Fruit fly (Drosophila melanogaster): Measurements from ENCODE around the gene Stt3A.
A peak's percentile ranks its signal among the peaks of the same experiment; 100 is the strongest.

Gene Stt3A

dm6 chrX:21042638-21043513, 10.9 kb downstream of the Stt3A start (continued):
- TF ChIP-seq CG11456 (GFP tag; IDR thresholded peaks at IDR 0.05) (peak; percentile 80), ro (GFP tag; IDR thresholded peaks at IDR 0.05) (peak; percentile 62), CG11504 (tag; optimal IDR thresholded peaks at IDR 0.05) (peak; percentile 92), cwo (GFP tag; optimal IDR thresholded peaks at IDR 0.05) (peak; percentile 86), zf30C (GFP tag; optimal IDR thresholded peaks at IDR 0.05) (no peak), Dad (GFP tag; optimal IDR thresholded peaks at IDR 0.05) (peak; percentile 26), slou (GFP tag; optimal IDR thresholded peaks at IDR 0.05) (peak; percentile 15), CG17912 (GFP tag; optimal IDR thresholded peaks at IDR 0.05) (no peak), ab (GFP tag; optimal IDR thresholded peaks at IDR 0.05) (no peak), lilli (GFP tag; optimal IDR thresholded peaks at IDR 0.05) (peak; percentile 55), row (GFP tag; IDR thresholded peaks at IDR 0.05) (peak; percentile 97), Hmx (GFP tag; optimal IDR thresholded peaks at IDR 0.05) (no peak), CG8359 (GFP tag; optimal IDR thresholded peaks at IDR 0.05; ENCODE audit: borderline replicate concordance) (peak; percentile 63), fd96Cb (tag; optimal IDR thresholded peaks at IDR 0.05) (peak; percentile 89), ERR (GFP tag; optimal IDR thresholded peaks at IDR 0.05) (no peak), CG4730 (GFP tag; IDR thresholded peaks at IDR 0.05) (peak; percentile 77; the same call in 1 of the 2 replicates), CG6654 (GFP tag; optimal IDR thresholded peaks at IDR 0.05) (peak; percentile 67), CG8290 (GFP tag; optimal IDR thresholded peaks at IDR 0.05) (peak; percentile 56), CG8290 (tag; optimal IDR thresholded peaks at IDR 0.05) (peak; percentile 3 to 11), CG17802 (tag; optimal IDR thresholded peaks at IDR 0.05) (peak; percentile 54), CG10274 (GFP tag; optimal IDR thresholded peaks at IDR 0.05) (peak; percentile 60), CG1529 (GFP tag; optimal IDR thresholded peaks at IDR 0.05) (peak; percentile 76), Pdp1 (GFP tag; optimal IDR thresholded peaks at IDR 0.05) (peak in 1 of 2 experiments; percentile 28), Sry-δ (GFP tag; optimal IDR thresholded peaks at IDR 0.05) (no peak), sob (GFP tag; IDR thresholded peaks at IDR 0.05) (peak; percentile 91), CG8944 (GFP tag; optimal IDR thresholded peaks at IDR 0.05) (no peak), Hr39 (optimal IDR thresholded peaks at IDR 0.05) (no peak), cg (GFP tag; optimal IDR thresholded peaks at IDR 0.05) (no peak), phol (tag; optimal IDR thresholded peaks at IDR 0.05) (peak; percentile 90), Poxn (GFP tag; IDR thresholded peaks at IDR 0.05) (peak; percentile 45; the same call in 1 of the 2 replicates), Xrp1 (GFP tag; IDR thresholded peaks at IDR 0.05) (peak; percentile 93), CG13296 (GFP tag; optimal IDR thresholded peaks at IDR 0.05) (peak; percentile 92), CG34224 (GFP tag; IDR thresholded peaks at IDR 0.05; ENCODE audit: partially characterized antibody) (no peak), CG2199 (GFP tag; IDR thresholded peaks at IDR 0.05) (no peak; the same call in 2 of the 3 replicates), dan (GFP tag; IDR thresholded peaks at IDR 0.05) (no peak), rib (GFP tag; IDR thresholded peaks at IDR 0.05) (peak; percentile 75), CG11093 (GFP tag; IDR thresholded peaks at IDR 0.05) (peak; percentile 78; the same call in 2 of the 3 replicates), CG3847 (GFP tag; IDR thresholded peaks at IDR 0.05) (peak; percentile 85), HmgD (GFP tag; optimal IDR thresholded peaks at IDR 0.05) (no peak), dmrt11E (tag; optimal IDR thresholded peaks at IDR 0.05) (peak; percentile 83), NC2α (GFP tag; optimal IDR thresholded peaks at IDR 0.05) (no peak), CG12942 (GFP tag; optimal IDR thresholded peaks at IDR 0.05) (peak; percentile 64), Vsx1 (GFP tag; optimal IDR thresholded peaks at IDR 0.05) (peak; percentile 77), sim (GFP tag; IDR thresholded peaks at IDR 0.05) (peak; percentile 55; the same call in 1 of the 2 replicates), CG8089 (GFP tag; optimal IDR thresholded peaks at IDR 0.05) (no peak), usp (GFP tag; optimal IDR thresholded peaks at IDR 0.05) (no peak), CG3281 (GFP tag; optimal IDR thresholded peaks at IDR 0.05) (peak; percentile 92), ci (GFP tag; IDR thresholded peaks at IDR 0.05) (peak; percentile 95), Taf1 (GFP tag; IDR thresholded peaks at IDR 0.05) (peak; percentile 61), jing (GFP tag; optimal IDR thresholded peaks at IDR 0.05) (peak; percentile 57)
